Fruit fly (Drosophila melanogaster): Measurements from ENCODE around the gene CG32305.

CG32305 gene

dm6 chr3L:2265692-2266444 is 17.4 kb downstream of the CG32305 start, which contains the start of the genes ecd and CG13806:
TSS of gene ecd (minus strand) at chr3L:2265857.
TSS of gene CG13806 (plus strand) at chr3L:2266394.
- TF ChIP-seq CTCF (optimal IDR thresholded peaks at IDR 0.05): peak; percentile 67 to 72
- no peak for TF ChIP-seq CG8478 (optimal IDR thresholded peaks at IDR 0.05)

DNA sequence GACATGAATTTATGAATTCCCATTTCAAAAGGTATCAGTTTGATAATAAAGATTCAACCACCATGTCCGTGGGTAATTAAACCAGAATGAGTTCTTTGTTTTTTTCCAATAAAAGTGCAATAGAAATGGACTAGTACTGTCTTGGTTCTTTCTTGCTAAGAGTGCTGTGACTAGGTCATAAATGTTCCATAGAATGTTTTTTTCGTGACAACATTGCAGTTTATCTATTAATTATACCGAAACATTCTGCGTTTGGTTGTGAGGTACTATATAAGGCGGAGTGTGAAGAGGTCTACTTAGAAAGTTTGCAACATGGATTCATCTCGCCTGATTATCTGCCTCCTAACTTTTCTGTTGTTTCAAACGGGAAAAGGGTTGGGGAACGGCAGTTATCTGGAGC is 19.1 kb downstream of the CG32305 start, which contains the start of gene obst-I:
TSS of gene obst-I (plus strand) at position 301 of the 400 bp plus-strand sequence.
- TF ChIP-seq CG8478 (optimal IDR thresholded peaks at IDR 0.05): no peak
- TF ChIP-seq CTCF (optimal IDR thresholded peaks at IDR 0.05): no peak

DNA sequence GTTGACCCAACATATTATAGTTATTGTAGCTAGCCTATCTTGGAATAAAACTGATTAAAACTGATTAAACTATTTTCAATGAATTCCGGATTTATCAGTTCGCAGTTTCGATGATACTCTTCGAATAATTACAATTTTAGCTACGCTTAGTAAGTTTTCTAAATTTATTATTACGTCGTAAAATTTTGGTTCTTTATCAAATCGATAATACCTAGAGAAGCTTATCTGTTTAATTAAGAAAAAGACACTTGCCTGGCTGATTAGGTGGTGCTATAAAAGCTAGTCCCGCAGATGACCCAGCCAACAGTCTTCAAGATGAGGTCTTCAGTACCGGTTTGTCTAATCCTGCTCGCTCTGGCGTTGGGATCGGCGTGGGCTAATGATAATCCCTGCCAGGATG is 20.1 kb downstream of the CG32305 start, which contains the start of gene CG32302:
TSS of gene CG32302 (plus strand) at position 301 of the 400 bp plus-strand sequence.
- TF ChIP-seq CTCF (optimal IDR thresholded peaks at IDR 0.05) (no peak), CG8478 (optimal IDR thresholded peaks at IDR 0.05) (no peak)

DNA sequence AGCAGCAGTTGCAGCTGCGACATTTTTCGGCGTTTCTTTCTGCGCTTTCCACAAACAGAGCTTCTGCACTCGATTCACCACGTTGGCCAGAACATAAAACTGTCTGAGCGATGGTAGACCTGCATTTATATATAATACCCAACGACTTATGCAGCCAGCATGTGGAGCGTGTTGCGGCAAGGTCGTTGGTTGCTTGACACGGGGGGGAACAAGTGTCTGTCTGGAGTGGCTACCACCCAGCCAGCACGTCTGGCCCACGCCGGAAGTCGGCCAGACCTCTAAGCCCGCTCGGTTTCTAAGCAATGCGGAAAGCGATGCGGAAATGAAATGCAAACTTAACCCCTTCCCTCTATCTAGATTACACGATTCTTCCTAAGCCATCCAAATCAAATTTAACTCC is 24.2 kb downstream of the CG32305 start, which contains the start of gene yellow-g:
TSS of gene yellow-g (minus strand) at position 101 of the 400 bp plus-strand sequence.
- TF ChIP-seq CTCF (optimal IDR thresholded peaks at IDR 0.05) (no peak), CG8478 (optimal IDR thresholded peaks at IDR 0.05) (no peak)

dm6 chr3L:2273392-2273791 is 25.0 kb downstream of the CG32305 start:
- no peak for TF ChIP-seq CG8478 (optimal IDR thresholded peaks at IDR 0.05)
- no peak for TF ChIP-seq CTCF (optimal IDR thresholded peaks at IDR 0.05)

DNA sequence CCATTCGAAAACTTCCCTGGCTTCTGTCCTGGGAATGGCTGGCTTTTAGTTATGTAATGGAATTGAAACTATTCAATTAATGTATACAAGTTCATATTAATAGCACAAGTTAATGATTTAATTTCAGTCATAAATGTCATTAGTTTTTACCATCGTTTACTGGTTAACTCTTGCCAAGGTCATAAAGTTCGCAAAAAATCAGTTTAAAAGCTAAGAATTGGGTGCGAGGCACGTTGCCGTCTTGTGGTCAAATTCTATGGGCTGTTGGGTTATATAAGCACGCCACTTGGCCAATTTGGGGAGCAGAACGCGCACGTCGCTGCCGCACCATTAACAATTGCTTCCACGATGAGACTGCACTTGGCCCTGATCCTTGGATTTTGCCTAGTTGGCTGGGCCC is 27.8 kb downstream of the CG32305 start, which contains the start of gene yellow-g2:
TSS of gene yellow-g2 (plus strand) at position 301 of the 400 bp plus-strand sequence.
- TF ChIP-seq CG8478 (optimal IDR thresholded peaks at IDR 0.05) (no peak), CTCF (optimal IDR thresholded peaks at IDR 0.05) (no peak)

- TF ChIP-seq CTCF (optimal IDR thresholded peaks at IDR 0.05) (no peak), CG8478 (optimal IDR thresholded peaks at IDR 0.05) (no peak)
Observed at dm6 chr3L:2282506-2282905, 34.1 kb downstream of the CG32305 start, which contains the start of gene MsR2. TSS of gene MsR2 (plus strand) at chr3L:2282883.
